Fruit fly (Drosophila melanogaster) whole organism, embryonic: ENCODE data around the gene goe.

Source experiments
- BtbVII ChIP-seq: fragments of 200-800 bp; sonication (Bioruptor generic); optimal IDR thresholded peaks from 3 replicates; lab custom pipeline; 2017; ENCODE audit warnings: missing biosample characterization, mild to moderate bottlenecking, missing genetic modification characterization
- CG10431 ChIP-seq: fragments of 200-800 bp; sonication (Bioruptor generic); optimal IDR thresholded peaks from 3 replicates; lab custom pipeline; 2018; ENCODE audit warnings: missing biosample characterization, mild to moderate bottlenecking, missing genetic modification characterization
- CG10543 ChIP-seq: fragments of 200-800 bp; sonication (Bioruptor generic); optimal IDR thresholded peaks from 3 replicates; lab custom pipeline; 2017; ENCODE audit warnings: missing biosample characterization, mild to moderate bottlenecking, missing genetic modification characterization, moderate library complexity
- CG13287 ChIP-seq: fragments of 200-800 bp; sonication (Bioruptor generic); IDR thresholded peaks from 2 replicates; pipeline ENCODE4 v1.3.6; 2022; ENCODE audit warnings: missing biosample characterization, missing genetic modification characterization; ENCODE audit not compliant: partially characterized antibody
- CG15011 ChIP-seq: fragments of 200-800 bp; sonication (Bioruptor generic); optimal IDR thresholded peaks from 3 replicates; lab custom pipeline; 2018; ENCODE audit warnings: missing biosample characterization, mild to moderate bottlenecking, missing genetic modification characterization
- CG15479 ChIP-seq: fragments of 200-800 bp; sonication (Bioruptor generic); optimal IDR thresholded peaks from 3 replicates; lab custom pipeline; 2019; ENCODE audit warnings: missing biosample characterization, mild to moderate bottlenecking, missing genetic modification characterization, moderate library complexity
- CG17385 ChIP-seq: fragments of 200-800 bp; sonication (Bioruptor generic); optimal IDR thresholded peaks from 3 replicates; lab custom pipeline; 2018; ENCODE audit warnings: missing biosample characterization, mild to moderate bottlenecking, missing genetic modification characterization
- CG3995 ChIP-seq: fragments of 200-800 bp; sonication (Bioruptor generic); optimal IDR thresholded peaks from 3 replicates; lab custom pipeline; 2016; ENCODE audit warnings: missing biosample characterization, missing genetic modification characterization
- CG6654 ChIP-seq: fragments of 200-800 bp; sonication (Bioruptor generic); optimal IDR thresholded peaks from 2 replicates; lab custom pipeline; 2017; ENCODE audit warnings: missing biosample characterization, mild to moderate bottlenecking, missing genetic modification characterization
- CG8290 ChIP-seq, 3 experiments: fragments of 200-800 bp; sonication (Bioruptor generic); optimal IDR thresholded peaks; 2 replicates each; lab custom pipeline; 2016 to 2019; ENCODE audit warnings: missing biosample characterization in 3 of 3, missing genetic modification characterization in 3 of 3, mild to moderate bottlenecking in 2 of 3, moderate library complexity in 1 of 3
- CG8478 ChIP-seq: fragments of >200 bp; optimal IDR thresholded peaks from 2 replicates; lab custom pipeline; 2018
- CG9437 ChIP-seq: fragments of 200-800 bp; sonication (Bioruptor generic); optimal IDR thresholded peaks from 2 replicates; lab custom pipeline; 2018; ENCODE audit warnings: missing biosample characterization, mild to moderate bottlenecking, missing genetic modification characterization
- Dad ChIP-seq: fragments of 200-800 bp; sonication (Bioruptor generic); optimal IDR thresholded peaks from 3 replicates; lab custom pipeline; 2016; ENCODE audit warnings: missing biosample characterization, missing genetic modification characterization
- Elba2 ChIP-seq: fragments of 200-800 bp; sonication (Bioruptor generic); optimal IDR thresholded peaks from 3 replicates; lab custom pipeline; 2016; ENCODE audit warnings: missing biosample characterization, missing genetic modification characterization
- Ets65A ChIP-seq: fragments of 200-800 bp; sonication (Bioruptor generic); peaks from one replicate; lab custom pipeline; 2016; ENCODE audit warnings: missing biosample characterization, missing genetic modification characterization
- Hsf ChIP-seq: fragments of 200-800 bp; sonication (Bioruptor generic); optimal IDR thresholded peaks from 3 replicates; lab custom pipeline; 2016; ENCODE audit warnings: missing biosample characterization, missing genetic modification characterization
- Jarid2 ChIP-seq: fragments of 200-800 bp; sonication (Bioruptor generic); optimal IDR thresholded peaks from 3 replicates; lab custom pipeline; 2017; ENCODE audit warnings: mild to moderate bottlenecking, missing biosample characterization, missing genetic modification reagents, missing genetic modification characterization
- Nf-YB ChIP-seq: fragments of 200-800 bp; sonication (Bioruptor generic); optimal IDR thresholded peaks from 3 replicates; lab custom pipeline; 2019; ENCODE audit warnings: missing biosample characterization, mild to moderate bottlenecking, missing genetic modification characterization, moderate library complexity
- Trl ChIP-seq, 3 experiments: fragments of >200 bp in 2 of 3; fragments of 200-800 bp in 1 of 3; sonication (Bioruptor generic) in 1 of 3; optimal IDR thresholded peaks; 2 replicates in 1 of 3; 3 replicates in 2 of 3; lab custom pipeline; 2016 to 2017; ENCODE audit warnings: missing biosample characterization in 1 of 3, missing genetic modification characterization in 1 of 3
- ab ChIP-seq: fragments of 200-800 bp; sonication (Bioruptor generic); optimal IDR thresholded peaks from 2 replicates; lab custom pipeline; 2016; ENCODE audit warnings: missing biosample characterization, missing genetic modification characterization
- abd-A ChIP-seq: fragments of 200-800 bp; sonication (Bioruptor generic); optimal IDR thresholded peaks from 3 replicates; lab custom pipeline; 2019; ENCODE audit warnings: missing biosample characterization, mild to moderate bottlenecking, missing genetic modification characterization, moderate library complexity
- al ChIP-seq: fragments of 200-800 bp; sonication (Bioruptor generic); IDR thresholded peaks from 2 replicates; pipeline ENCODE4 v1.3.6; 2022; ENCODE audit warnings: missing biosample characterization, missing genetic modification characterization
- cg ChIP-seq: fragments of 200-800 bp; sonication (Bioruptor generic); optimal IDR thresholded peaks from 3 replicates; lab custom pipeline; 2019; ENCODE audit warnings: missing biosample characterization, mild to moderate bottlenecking, missing genetic modification characterization, moderate library complexity
- chinmo ChIP-seq: fragments of 200-800 bp; sonication (Bioruptor generic); IDR thresholded peaks from 4 replicates; pipeline ENCODE4 v1.3.6; 2022; ENCODE audit warnings: missing biosample characterization, missing genetic modification characterization; ENCODE audit not compliant: partially characterized antibody
- crol ChIP-seq: fragments of 200-800 bp; sonication (Bioruptor generic); IDR thresholded peaks from 2 replicates; pipeline ENCODE4 v1.3.6; 2022; ENCODE audit warnings: missing biosample characterization, missing genetic modification characterization
- crp ChIP-seq, 2 experiments: fragments of 200-800 bp; sonication (Bioruptor generic); optimal IDR thresholded peaks; 2 replicates in 1 of 2; 3 replicates in 1 of 2; lab custom pipeline; 2017; ENCODE audit warnings: missing biosample characterization in 2 of 2, missing genetic modification characterization in 2 of 2, mild to moderate bottlenecking in 1 of 2, moderate library complexity in 1 of 2
- cwo ChIP-seq: fragments of 200-800 bp; sonication (Bioruptor generic); optimal IDR thresholded peaks from 3 replicates; lab custom pipeline; 2017; ENCODE audit warnings: missing biosample characterization, missing genetic modification characterization, mild to moderate bottlenecking, moderate library complexity, missing genetic modification reagents
- dm ChIP-seq: fragments of 200-800 bp; sonication (Bioruptor generic); optimal IDR thresholded peaks from 3 replicates; lab custom pipeline; 2016; ENCODE audit warnings: missing biosample characterization, missing genetic modification characterization
- gt ChIP-seq: fragments of 200-800 bp; sonication (Bioruptor generic); IDR thresholded peaks from 2 replicates; pipeline ENCODE4 v1.3.6; 2022; ENCODE audit warnings: missing biosample characterization, missing genetic modification characterization
- hkb ChIP-seq, 2 experiments: fragments of 200-800 bp in 1 of 2; fragments of >200 bp in 1 of 2; sonication (Bioruptor generic) in 1 of 2; IDR thresholded peaks in 1 of 2; optimal IDR thresholded peaks in 1 of 2; 2 replicates each; pipeline versions ENCODE4 v1.3.6 to Lab custom; 2017 to 2022; ENCODE audit warnings: missing biosample characterization in 1 of 2, missing genetic modification characterization in 1 of 2
- jigr1 ChIP-seq: fragments of 200-800 bp; sonication (Bioruptor generic); IDR thresholded peaks from 3 replicates; pipeline ENCODE4 v1.3.6; 2022; ENCODE audit warnings: missing biosample characterization, missing genetic modification characterization
- ken ChIP-seq: fragments of 200-800 bp; sonication (Bioruptor generic); IDR thresholded peaks from 3 replicates; pipeline ENCODE4 v1.3.6; 2022; ENCODE audit warnings: missing biosample characterization, missing genetic modification characterization
- lilli ChIP-seq: fragments of 200-800 bp; sonication (Bioruptor generic); optimal IDR thresholded peaks from 3 replicates; lab custom pipeline; 2016; ENCODE audit warnings: missing biosample characterization, missing genetic modification characterization
- nerfin-2 ChIP-seq: fragments of 200-800 bp; sonication (Bioruptor generic); IDR thresholded peaks from 2 replicates; pipeline ENCODE4 v1.3.6; 2022; ENCODE audit warnings: missing biosample characterization, missing genetic modification characterization; ENCODE audit not compliant: partially characterized antibody
- nom ChIP-seq: fragments of 200-800 bp; sonication (Bioruptor generic); optimal IDR thresholded peaks from 2 replicates; lab custom pipeline; 2017; ENCODE audit warnings: missing biosample characterization, missing genetic modification characterization, mild to moderate bottlenecking, moderate library complexity, missing genetic modification reagents
- pan ChIP-seq, 4 experiments: fragments of >200 bp in 3 of 4; fragments of 200-800 bp in 1 of 4; sonication (Bioruptor generic) in 1 of 4; optimal IDR thresholded peaks in 3 of 4; IDR thresholded peaks in 1 of 4; 2 replicates each; pipeline versions ENCODE4 v1.3.6 to Lab custom; 2017 to 2022; ENCODE audit warnings: missing biosample characterization in 2 of 4, missing genetic modification characterization in 2 of 4, mixed read lengths in 1 of 4
- pho ChIP-seq: fragments of 200-800 bp; sonication (Bioruptor generic); optimal IDR thresholded peaks from 2 replicates; lab custom pipeline; 2016; ENCODE audit warnings: missing biosample characterization, missing genetic modification characterization
- pros ChIP-seq: fragments of 200-800 bp; sonication (Bioruptor generic); optimal IDR thresholded peaks from 3 replicates; lab custom pipeline; 2019; ENCODE audit warnings: missing biosample characterization, mild to moderate bottlenecking, missing genetic modification characterization, moderate library complexity
- psq ChIP-seq: fragments of 200-800 bp; sonication (Bioruptor generic); optimal IDR thresholded peaks from 2 replicates; lab custom pipeline; 2017; ENCODE audit warnings: missing biosample characterization, missing genetic modification characterization
- sens ChIP-seq: fragments of 200-800 bp; sonication (Bioruptor generic); peaks from one replicate; lab custom pipeline; 2016; ENCODE audit warnings: missing biosample characterization, missing genetic modification characterization
- sima ChIP-seq: fragments of 200-800 bp; sonication (Bioruptor generic); optimal IDR thresholded peaks from 2 replicates; lab custom pipeline; 2016; ENCODE audit warnings: missing biosample characterization, missing genetic modification characterization
- tll ChIP-seq, 2 experiments: fragments of 200-800 bp in 1 of 2; fragments of >200 bp in 1 of 2; sonication (Bioruptor generic) in 1 of 2; optimal IDR thresholded peaks; 2 replicates each; lab custom pipeline; 2017 to 2019; ENCODE audit warnings: missing biosample characterization in 2 of 2, missing genetic modification characterization in 2 of 2, mild to moderate bottlenecking in 1 of 2, moderate library complexity in 1 of 2
- tup ChIP-seq: fragments of 200-800 bp; sonication (Bioruptor generic); optimal IDR thresholded peaks from 2 replicates; lab custom pipeline; 2016; ENCODE audit warnings: missing biosample characterization, mild to moderate bottlenecking, missing genetic modification characterization, moderate library complexity
- unpg ChIP-seq: fragments of 200-800 bp; sonication (Bioruptor generic); optimal IDR thresholded peaks from 3 replicates; lab custom pipeline; 2018; ENCODE audit warnings: missing biosample characterization, mild to moderate bottlenecking, missing genetic modification characterization, moderate library complexity
- zen ChIP-seq: fragments of 200-800 bp; sonication (Bioruptor generic); optimal IDR thresholded peaks from 3 replicates; lab custom pipeline; 2018; ENCODE audit warnings: missing biosample characterization, mild to moderate bottlenecking, missing genetic modification characterization, moderate library complexity

The goe gene

DNA sequence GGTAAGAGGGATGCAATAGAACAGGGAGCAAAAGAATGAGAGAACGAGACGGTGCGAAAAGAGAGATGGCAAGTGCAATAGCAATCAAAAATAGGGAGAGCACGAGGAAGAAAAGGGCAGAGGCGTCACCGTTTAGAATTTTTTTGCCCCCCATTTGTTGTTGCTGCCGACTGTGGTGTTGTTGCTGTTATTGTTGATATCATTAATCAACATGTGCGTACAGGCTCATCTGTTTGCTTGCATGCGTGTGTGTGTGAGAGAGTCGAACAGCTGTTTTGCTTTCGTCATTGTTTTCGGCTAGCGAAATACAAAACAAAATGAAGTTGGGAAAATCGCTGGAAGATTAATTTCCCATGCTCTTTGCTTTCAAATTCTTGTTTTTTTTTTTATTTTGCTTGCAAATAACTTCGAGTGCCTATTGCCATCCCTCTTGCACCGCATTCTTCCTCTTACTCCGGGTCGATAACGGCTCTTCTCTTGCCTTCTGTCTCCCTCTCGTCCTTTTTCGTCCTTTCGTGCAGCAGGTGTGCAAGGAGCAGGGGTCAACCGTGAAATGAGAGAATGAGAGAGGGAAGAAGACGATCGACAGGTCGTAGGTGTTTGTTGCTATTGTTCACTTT is 41.5 kb upstream of the goe start (continued):
- peak; percentile 10 for TF ChIP-seq CG10543 (GFP tag; lab: Kevin White, UChicago)
- no peak for TF ChIP-seq cwo (GFP tag; lab: Kevin White, UChicago)
- peak; percentile 66 for TF ChIP-seq cg (GFP tag; lab: Kevin White, UChicago)
- no peak for TF ChIP-seq CG15011
- TF ChIP-seq pros (GFP tag; lab: Kevin White, UChicago), result peak; percentile 45
- TF ChIP-seq nerfin-2, result no peak
- TF ChIP-seq sens (GFP tag; lab: Kevin White, UChicago), result peak; percentile 43
- TF ChIP-seq abd-A (tag; lab: Kevin White, UChicago), result no peak
- 0 out of 4 replicates have a peak, but pooled peaks have one; percentile 26 for TF ChIP-seq chinmo (GFP tag; lab: Robert Waterston, UW)
- no peak for TF ChIP-seq jigr1 (GFP tag; lab: Robert Waterston, UW)
- TF ChIP-seq CG17385, result peak; percentile 40
- no peak for TF ChIP-seq hkb (optimal IDR thresholded peaks at IDR 0.05; lab: Kevin White, UChicago)
- TF ChIP-seq hkb (GFP tag; IDR thresholded peaks at IDR 0.05; lab: Robert Waterston, UW), result 0 out of 2 replicates have a peak, but pooled peaks have one; percentile 8
- peak in 1 of 2 experiments; percentile 32 for TF ChIP-seq tll (GFP tag; optimal IDR thresholded peaks at IDR 0.05; lab: Kevin White, UChicago)
- TF ChIP-seq psq (GFP tag; lab: Kevin White, UChicago), result peak; percentile 18
- TF ChIP-seq CG3995 (GFP tag; lab: Kevin White, UChicago), result no peak
- no peak for TF ChIP-seq unpg (GFP tag; lab: Kevin White, UChicago)
- TF ChIP-seq Jarid2 (GFP tag; lab: Kevin White, UChicago), result no peak
- TF ChIP-seq gt (GFP tag; lab: Robert Waterston, UW), result no peak
- peak; percentile 9; the same call in 1 of the 2 replicates for TF ChIP-seq CG13287 (GFP tag; lab: Robert Waterston, UW)
- peak; percentile 85 for TF ChIP-seq crol (GFP tag; lab: Robert Waterston, UW)
- no peak for TF ChIP-seq lilli
- TF ChIP-seq pan (optimal IDR thresholded peaks at IDR 0.05; lab: Kevin White, UChicago), result no peak
- no peak for TF ChIP-seq pan (GFP tag; optimal IDR thresholded peaks at IDR 0.05 in 1 of 2, IDR thresholded peaks at IDR 0.05 in 1 of 2)
- TF ChIP-seq zen, result peak; percentile 7
- peak in 1 of 2 experiments; percentile 17 for TF ChIP-seq Trl (optimal IDR thresholded peaks at IDR 0.05; lab: Kevin White, UChicago)
- TF ChIP-seq Trl (GFP tag; optimal IDR thresholded peaks at IDR 0.05; lab: Kevin White, UChicago), result no peak
- TF ChIP-seq Elba2 (GFP tag; lab: Kevin White, UChicago), result no peak
- no peak for TF ChIP-seq CG6654 (GFP tag; lab: Kevin White, UChicago)
- peak; percentile 94 for TF ChIP-seq CG15479 (GFP tag; lab: Kevin White, UChicago)
- TF ChIP-seq tup (GFP tag; lab: Kevin White, UChicago), result no peak
- no peak for TF ChIP-seq Dad (GFP tag; lab: Kevin White, UChicago)
- peak in 1 of 2 experiments; percentile 75 for TF ChIP-seq crp (GFP tag; optimal IDR thresholded peaks at IDR 0.05; lab: Kevin White, UChicago)

DNA sequence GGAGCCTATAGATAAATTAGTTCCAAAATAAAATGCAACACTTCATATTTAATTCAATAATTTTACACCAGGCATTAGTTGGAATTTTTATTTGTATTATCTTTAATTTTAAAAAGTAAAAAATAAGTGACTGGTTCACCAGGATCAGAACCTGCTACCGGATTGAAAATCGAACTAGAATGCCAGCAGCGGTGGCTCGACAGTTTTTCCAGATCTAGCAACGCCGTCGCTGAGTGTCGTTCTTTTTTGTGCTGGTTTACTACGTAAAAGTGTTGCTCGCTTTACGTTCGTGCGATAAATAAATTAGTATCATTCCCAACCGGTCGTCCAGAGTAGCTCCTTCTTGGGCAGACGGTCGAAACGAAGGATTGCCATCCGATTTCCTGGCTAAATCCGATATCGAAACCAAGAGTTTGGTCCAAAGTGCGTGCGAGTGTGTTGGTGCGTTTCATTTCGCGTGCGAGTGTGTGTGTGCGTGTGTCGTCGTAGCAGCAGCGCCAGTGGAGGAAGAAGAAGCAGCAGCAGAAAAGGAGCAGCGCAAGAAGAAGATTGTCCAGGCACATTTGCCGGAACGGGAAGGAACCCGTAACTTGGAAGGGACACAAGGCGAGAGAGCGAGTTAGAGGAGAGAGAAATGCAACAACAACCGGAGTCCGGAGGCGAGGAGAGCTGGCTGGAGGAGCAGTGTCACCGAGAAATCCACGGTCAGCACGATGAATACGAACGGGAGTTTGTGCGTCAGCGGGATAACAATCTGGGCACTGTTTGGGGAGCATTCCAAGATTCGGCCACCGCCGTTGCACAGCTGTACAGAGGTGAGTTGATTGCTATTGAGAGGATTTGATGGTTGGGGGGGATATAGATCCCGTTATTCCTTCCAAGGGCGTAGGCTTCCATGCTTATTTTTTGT is 40.5 kb upstream of the goe start, which contains the start of gene CG4768:
CG4768 (plus strand) TSS at position 200 of the 910 bp plus-strand sequence.
- TF ChIP-seq sima (GFP tag; lab: Kevin White, UChicago) (no peak), Hsf (no peak), ab (GFP tag; lab: Kevin White, UChicago) (no peak), al (GFP tag; lab: Robert Waterston, UW) (no peak), chinmo (GFP tag; lab: Robert Waterston, UW) (no peak), ken (GFP tag; lab: Robert Waterston, UW) (no peak), CG9437 (GFP tag; lab: Kevin White, UChicago) (peak; percentile 24), Ets65A (GFP tag; lab: Kevin White, UChicago) (peak; percentile 70), Elba2 (GFP tag; lab: Kevin White, UChicago) (no peak), CG8478 (lab: Kevin White, UChicago) (peak; percentile 71), dm (GFP tag; lab: Kevin White, UChicago) (no peak), CG10431 (peak; percentile 13), CG8290 (GFP tag; optimal IDR thresholded peaks at IDR 0.05; lab: Kevin White, UChicago) (no peak), CG8290 (tag; optimal IDR thresholded peaks at IDR 0.05; lab: Kevin White, UChicago) (peak in 1 of 2 experiments; percentile 3), BtbVII (GFP tag; lab: Kevin White, UChicago) (no peak), nom (GFP tag; lab: Kevin White, UChicago) (peak; percentile 17), Nf-YB (GFP tag; lab: Kevin White, UChicago) (no peak), pho (no peak)
